Worm (Caenorhabditis elegans) whole organism, L4 larva: ENCODE results near the gene C05A2.4.

Experiments used
- R02D3.7 ChIP-seq: fragments of 150-350 bp; sonication (generic microtip); optimal IDR thresholded peaks from 3 replicates; lab custom pipeline; 2014; ENCODE audit warnings: missing biosample characterization, missing genetic modification characterization
- aly-2 ChIP-seq: sonication (generic microtip); optimal IDR thresholded peaks from 2 replicates; lab custom pipeline; 2018; ENCODE audit warnings: missing biosample characterization, missing genetic modification characterization
- ceh-20 ChIP-seq: fragments of 200-800 bp; sonication (Bioruptor generic); IDR thresholded peaks from 2 replicates; pipeline ENCODE4 v1.3.6; 2022; ENCODE audit warnings: missing genetic modification reagents, missing genetic modification characterization, missing compliant biosample characterization
- ceh-32 ChIP-seq: sonication (generic microtip); optimal IDR thresholded peaks from 2 replicates; lab custom pipeline; 2016; ENCODE audit warnings: mild to moderate bottlenecking, missing genetic modification characterization, missing compliant biosample characterization; ENCODE audit not compliant: poor library complexity
- ceh-82 ChIP-seq: sonication (generic microtip); optimal IDR thresholded peaks from 2 replicates; lab custom pipeline; 2017; ENCODE audit warnings: missing biosample characterization, missing genetic modification characterization
- dpl-1 ChIP-seq: fragments of 150-350 bp; optimal IDR thresholded peaks from 2 replicates; lab custom pipeline; 2014; ENCODE audit warnings: missing biosample characterization, missing genetic modification reagents, missing genetic modification characterization
- gei-8 ChIP-seq: fragments of 200-800 bp; sonication (Bioruptor generic); optimal IDR thresholded peaks from 2 replicates; lab custom pipeline; 2018; ENCODE audit warnings: mild to moderate bottlenecking, missing genetic modification characterization, missing compliant biosample characterization
- lin-13 ChIP-seq: fragments of 150-350 bp; optimal IDR thresholded peaks from 2 replicates; lab custom pipeline; 2014; ENCODE audit warnings: missing biosample characterization, missing genetic modification reagents, missing genetic modification characterization
- nhr-41 ChIP-seq: fragments of 200-800 bp; sonication (Bioruptor generic); IDR thresholded peaks from 2 replicates; pipeline ENCODE4 v1.3.6; 2022; ENCODE audit warnings: missing genetic modification reagents, missing genetic modification characterization, missing compliant biosample characterization
- nhr-77 ChIP-seq: fragments of 150-350 bp; optimal IDR thresholded peaks from 2 replicates; lab custom pipeline; 2014; ENCODE audit warnings: missing biosample characterization, missing genetic modification characterization
- pqm-1 ChIP-seq: sonication (generic microtip); optimal IDR thresholded peaks from 2 replicates; lab custom pipeline; 2017; ENCODE audit warnings: missing biosample characterization, missing genetic modification characterization
- ztf-11 ChIP-seq: fragments of 150-350 bp; optimal IDR thresholded peaks from 2 replicates; lab custom pipeline; 2014; ENCODE audit warnings: missing biosample characterization, missing genetic modification characterization

DNA sequence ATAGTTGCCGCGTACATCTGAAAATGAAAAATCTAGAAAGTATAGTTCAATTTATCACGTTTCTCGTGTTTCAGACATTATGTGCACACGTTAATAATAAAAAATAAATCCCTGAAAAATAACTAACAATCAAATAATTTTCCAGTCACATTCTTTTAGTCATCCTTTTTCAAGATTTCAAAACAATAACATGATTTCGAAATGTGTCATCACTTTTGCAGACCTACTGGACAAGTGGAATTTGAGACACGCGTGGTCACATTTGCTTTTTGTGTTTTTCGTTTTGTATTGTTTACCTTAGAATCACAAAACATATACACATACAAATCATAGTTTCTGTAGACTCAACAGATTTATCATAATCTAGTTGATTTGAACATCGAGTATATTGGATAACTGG lies 14.1 kb downstream of the C05A2.4 start:
- TF ChIP-seq nhr-41 (GFP tag; lab: Robert Waterston, UW) (no peak), ceh-82 (tag; lab: Kevin White, UChicago) (no peak), aly-2 (tag; lab: Kevin White, UChicago) (no peak), gei-8 (GFP tag; lab: Kevin White, UChicago) (no peak), R02D3.7 (tag; lab: Kevin White, UChicago) (no peak), dpl-1 (GFP tag; lab: Kevin White, UChicago) (no peak), nhr-77 (tag; lab: Kevin White, UChicago) (no peak), ceh-20 (GFP tag; lab: Robert Waterston, UW) (no peak), lin-13 (no peak), ceh-32 (no peak), pqm-1 (no peak), ztf-11 (no peak)
